Worm (Caenorhabditis elegans) whole organism, L1 larva: ENCODE data around the gene uba-1.

Experiments
- aly-2 ChIP-seq: fragments of 150-350 bp; optimal IDR thresholded peaks from 2 replicates; lab custom pipeline; 2014; ENCODE audit warnings: missing biosample characterization, missing genetic modification characterization
- egl-13 ChIP-seq: sonication (generic microtip); optimal IDR thresholded peaks from 2 replicates; lab custom pipeline; 2016; ENCODE audit warnings: missing genotype, missing genetic modification reagents, missing genetic modification characterization, missing compliant biosample characterization
- egl-27 ChIP-seq, 2 experiments: fragments of 150-350 bp in 1 of 2; sonication (generic microtip); optimal IDR thresholded peaks; 3 replicates each; lab custom pipeline; 2017 to 2018; ENCODE audit warnings: missing biosample characterization in 2 of 2, missing genetic modification characterization in 2 of 2, missing genetic modification reagents in 2 of 2
- lin-13 ChIP-seq: fragments of 150-350 bp; optimal IDR thresholded peaks from 2 replicates; lab custom pipeline; 2014; ENCODE audit warnings: missing biosample characterization, missing genetic modification reagents, missing genetic modification characterization
- mab-9 ChIP-seq: fragments of 200-800 bp; sonication (Bioruptor generic); IDR thresholded peaks from 2 replicates; pipeline ENCODE4 v1.3.6; 2022; ENCODE audit warnings: missing genetic modification reagents, missing genetic modification characterization, missing compliant biosample characterization
- mep-1 ChIP-seq: fragments of 150-350 bp; optimal IDR thresholded peaks from 2 replicates; lab custom pipeline; 2014; ENCODE audit warnings: missing biosample characterization, missing genetic modification characterization
- skn-1 ChIP-seq: fragments of 150-350 bp; optimal IDR thresholded peaks from 2 replicates; lab custom pipeline; 2014; ENCODE audit warnings: missing biosample characterization, missing genetic modification characterization
- tbx-2 ChIP-seq: sonication (generic microtip); optimal IDR thresholded peaks from 2 replicates; lab custom pipeline; 2016; ENCODE audit warnings: missing genetic modification characterization, missing compliant biosample characterization
- unc-86 ChIP-seq: sonication (generic microtip); optimal IDR thresholded peaks from 2 replicates; lab custom pipeline; 2016; ENCODE audit warnings: missing genetic modification characterization, missing compliant biosample characterization

DNA sequence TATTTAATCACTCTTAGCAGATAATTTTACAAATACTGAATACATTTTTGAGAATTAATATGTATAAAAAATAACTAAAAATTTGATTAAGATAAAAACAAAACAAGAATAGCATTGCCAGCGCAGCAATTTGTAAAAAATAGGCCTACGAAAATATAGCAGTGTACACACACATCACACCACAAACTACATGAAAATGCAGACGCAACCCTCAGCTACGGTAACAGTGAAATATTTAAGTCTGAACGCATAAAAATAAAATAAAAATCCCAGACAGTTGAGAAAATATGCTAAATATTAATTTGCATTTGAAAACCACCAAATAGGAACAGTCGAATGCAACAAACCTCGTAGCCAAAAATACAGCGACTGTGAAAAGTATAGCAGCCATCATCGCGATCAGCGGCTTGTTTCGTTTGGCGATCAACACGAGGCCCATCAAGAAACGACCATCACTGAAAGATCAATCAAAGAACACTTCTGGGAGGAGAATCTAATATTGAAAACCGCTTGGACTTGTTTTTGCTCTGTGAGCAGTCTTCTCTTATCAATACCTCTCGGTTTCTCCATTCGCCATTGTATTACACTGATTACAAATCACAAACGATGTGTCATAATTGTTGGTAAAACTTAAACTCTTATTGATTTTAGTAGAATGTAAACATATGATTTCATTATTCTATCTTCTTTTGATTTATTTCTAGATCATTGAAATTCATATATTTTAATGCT is 3.9 kb upstream of the uba-1 start, which contains the start of gene pyp-1:
- TF ChIP-seq tbx-2 (tag; lab: Kevin White, UChicago) = no peak
- no peak for TF ChIP-seq egl-27 (tag; optimal IDR thresholded peaks at IDR 0.05; lab: Kevin White, UChicago)
- TF ChIP-seq aly-2 (tag; lab: Kevin White, UChicago) = no peak
- no peak for TF ChIP-seq skn-1 (tag; lab: Kevin White, UChicago)
- TF ChIP-seq egl-13 (tag; lab: Kevin White, UChicago) = no peak
- TF ChIP-seq mab-9 (GFP tag; lab: Robert Waterston, UW) = no peak
- TF ChIP-seq unc-86 (tag; lab: Kevin White, UChicago) = no peak
- TF ChIP-seq mep-1 (tag; lab: Kevin White, UChicago) = peak; percentile 46
- TF ChIP-seq lin-13 (GFP tag; lab: Kevin White, UChicago) = no peak
